Worm (Caenorhabditis elegans): Measurements from ENCODE around the gene str-143.

Gene str-143

DNA sequence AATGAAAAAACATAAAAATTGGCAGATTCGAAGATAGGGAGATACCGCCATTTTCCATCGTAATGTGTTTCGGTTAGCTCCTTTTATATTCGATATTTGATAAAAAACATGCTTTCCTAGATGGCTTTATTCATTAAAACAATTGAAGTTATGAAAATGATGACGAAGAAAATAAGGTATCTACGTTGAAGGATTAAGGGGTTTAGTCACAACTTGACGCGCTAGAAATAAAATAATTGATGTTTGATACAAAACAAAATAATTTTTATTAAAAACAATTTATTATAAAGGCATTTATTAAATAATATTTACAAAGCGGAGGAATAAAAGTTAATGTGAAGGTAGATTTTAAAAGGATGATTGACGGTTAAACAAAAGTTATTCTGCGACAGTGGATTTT lies 21.1 kb upstream of the str-143 start, which contains the start of gene str-130:
Gene str-130 (minus strand): TSS at position 101 of the 400 bp plus-strand sequence.
- TF ChIP-seq ceh-2 (tag; optimal IDR thresholded peaks at IDR 0.05), result no peak
- TF ChIP-seq npax-4 (tag; optimal IDR thresholded peaks at IDR 0.05), result no peak
- no peak for TF ChIP-seq ceh-14 (tag; optimal IDR thresholded peaks at IDR 0.05)
- TF ChIP-seq dve-1 (tag; optimal IDR thresholded peaks at IDR 0.05), result no peak
- TF ChIP-seq unc-55 (GFP tag; optimal IDR thresholded peaks at IDR 0.05), result no peak
- no peak for TF ChIP-seq ets-4 (tag; optimal IDR thresholded peaks at IDR 0.05)
- TF ChIP-seq ahr-1 (tag; optimal IDR thresholded peaks at IDR 0.05), result no peak
- TF ChIP-seq hlh-8 (tag; optimal IDR thresholded peaks at IDR 0.05), result no peak
- no peak for TF ChIP-seq hlh-13 (GFP tag; optimal IDR thresholded peaks at IDR 0.05)

DNA sequence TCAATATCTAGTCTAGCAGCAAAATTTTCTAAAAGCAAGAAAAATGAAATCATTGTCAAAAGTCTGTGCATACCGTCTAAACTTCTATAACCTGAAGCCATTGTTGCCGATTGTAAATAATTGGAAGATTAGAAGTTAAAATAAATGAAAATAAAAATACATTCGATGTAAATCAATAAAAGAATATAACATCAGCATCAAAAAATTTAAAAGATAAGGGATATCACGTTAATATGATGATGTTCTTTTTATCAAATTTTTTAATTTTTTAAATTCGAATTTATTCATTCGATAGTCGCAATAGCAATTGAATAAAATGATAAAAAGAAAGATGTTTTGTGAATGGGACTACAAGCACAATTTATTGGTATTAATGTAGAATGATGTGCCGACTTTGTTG lies 15.6 kb upstream of the str-143 start, which contains the start of gene C09H5.7:
Gene C09H5.7 (minus strand): TSS at position 101 of the 400 bp plus-strand sequence.
- TF ChIP-seq hlh-8 (tag; optimal IDR thresholded peaks at IDR 0.05) (no peak), hlh-15 (tag; optimal IDR thresholded peaks at IDR 0.05) (no peak), ceh-34 (tag; optimal IDR thresholded peaks at IDR 0.05) (no peak), tbx-7 (tag; optimal IDR thresholded peaks at IDR 0.05) (no peak), C38D4.7 (GFP tag; optimal IDR thresholded peaks at IDR 0.05) (no peak), sox-4 (tag; optimal IDR thresholded peaks at IDR 0.05) (no peak), hlh-13 (GFP tag; optimal IDR thresholded peaks at IDR 0.05) (no peak), pag-3 (tag; optimal IDR thresholded peaks at IDR 0.05; ENCODE audit: borderline replicate concordance) (no peak), dmd-4 (tag; optimal IDR thresholded peaks at IDR 0.05; ENCODE audit: borderline replicate concordance) (no peak), sdc-2 (tag; optimal IDR thresholded peaks at IDR 0.05) (no peak), rnt-1 (tag; optimal IDR thresholded peaks at IDR 0.05) (no peak), ahr-1 (tag; optimal IDR thresholded peaks at IDR 0.05) (no peak), sox-2 (GFP tag; IDR thresholded peaks at IDR 0.05) (no peak), C08G9.2 (tag; optimal IDR thresholded peaks at IDR 0.05) (no peak), nhr-11 (tag; optimal IDR thresholded peaks at IDR 0.05) (no peak), ceh-14 (tag; optimal IDR thresholded peaks at IDR 0.05) (no peak), ztf-16 (tag; optimal IDR thresholded peaks at IDR 0.05) (no peak)

DNA sequence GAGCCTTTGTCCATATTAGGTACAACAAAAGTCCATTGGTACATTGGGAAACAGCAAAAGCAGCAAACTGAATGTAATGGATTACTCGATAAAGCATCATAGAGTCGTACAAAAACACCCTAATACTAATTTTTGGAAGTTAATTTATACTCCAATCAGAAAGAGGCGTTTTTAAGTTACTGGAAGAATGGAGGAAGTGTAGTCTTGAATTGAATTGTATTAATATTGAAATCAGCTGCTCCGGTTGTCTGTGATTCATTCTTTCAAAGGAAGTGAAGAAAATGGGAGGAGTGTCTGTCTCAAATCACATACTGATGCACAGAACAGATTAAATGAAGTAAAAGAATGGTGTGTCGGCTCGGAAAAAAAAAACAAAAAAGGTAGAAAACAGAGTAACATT lies 12.0 kb upstream of the str-143 start, which contains the start of gene str-131:
Gene str-131 (minus strand): TSS at position 101 of the 400 bp plus-strand sequence.
- TF ChIP-seq che-1 (tag; optimal IDR thresholded peaks at IDR 0.05) (no peak), lin-11 (tag; optimal IDR thresholded peaks at IDR 0.05) (no peak), ama-1 (optimal IDR thresholded peaks at IDR 0.05) (no peak), lim-6 (tag; optimal IDR thresholded peaks at IDR 0.05) (no peak), rnt-1 (tag; optimal IDR thresholded peaks at IDR 0.05) (no peak), fkh-10 (GFP tag; optimal IDR thresholded peaks at IDR 0.05) (no peak), tbx-7 (tag; optimal IDR thresholded peaks at IDR 0.05) (no peak), C08G9.2 (tag; optimal IDR thresholded peaks at IDR 0.05) (no peak), hlh-30 (tag; optimal IDR thresholded peaks at IDR 0.05; ENCODE audit: insufficient read depth) (no peak), odd-2 (tag; optimal IDR thresholded peaks at IDR 0.05) (no peak), ceh-14 (tag; optimal IDR thresholded peaks at IDR 0.05) (no peak)

DNA sequence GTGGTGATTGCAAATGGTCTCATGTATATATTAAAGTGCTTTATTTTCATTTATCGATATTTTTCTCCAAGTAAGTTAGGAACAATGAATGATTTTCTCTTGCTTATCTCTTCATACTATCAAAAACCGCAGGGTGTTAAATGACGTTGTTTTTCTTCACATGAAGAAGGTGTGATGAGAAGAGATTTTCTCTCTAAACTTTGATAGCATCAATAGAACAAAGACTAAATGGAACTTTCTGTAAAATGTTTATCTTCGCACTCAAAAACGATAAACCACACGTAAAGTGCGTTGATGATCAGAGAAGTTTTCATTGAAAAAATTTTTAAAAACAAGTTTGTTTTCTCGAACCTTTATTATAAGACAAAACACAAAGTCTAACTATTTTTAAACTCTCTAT lies 10.3 kb upstream of the str-143 start:
- no peak for TF ChIP-seq ceh-22 (tag; optimal IDR thresholded peaks at IDR 0.05)
- no peak for TF ChIP-seq hlh-15 (tag; optimal IDR thresholded peaks at IDR 0.05)
- no peak for TF ChIP-seq hlh-30 (tag; optimal IDR thresholded peaks at IDR 0.05; ENCODE audit: insufficient read depth)
- TF ChIP-seq lim-6 (tag; optimal IDR thresholded peaks at IDR 0.05), result no peak
- TF ChIP-seq Y22D7AL.16 (tag; optimal IDR thresholded peaks at IDR 0.05), result no peak
- TF ChIP-seq ceh-45 (GFP tag; IDR thresholded peaks at IDR 0.05), result no peak
- no peak for TF ChIP-seq dve-1 (tag; optimal IDR thresholded peaks at IDR 0.05)
- TF ChIP-seq ztf-16 (tag; optimal IDR thresholded peaks at IDR 0.05), result no peak
- no peak for TF ChIP-seq ahr-1 (tag; optimal IDR thresholded peaks at IDR 0.05)
- TF ChIP-seq C08G9.2 (tag; optimal IDR thresholded peaks at IDR 0.05), result no peak
- TF ChIP-seq hlh-6 (tag; optimal IDR thresholded peaks at IDR 0.05), result no peak
- TF ChIP-seq sdc-2 (tag; optimal IDR thresholded peaks at IDR 0.05), result no peak
- TF ChIP-seq ceh-31 (tag; optimal IDR thresholded peaks at IDR 0.05), result no peak
- TF ChIP-seq nfya-1 (tag; optimal IDR thresholded peaks at IDR 0.05), result no peak
- no peak for TF ChIP-seq ceh-48 (tag; optimal IDR thresholded peaks at IDR 0.05)
- no peak for TF ChIP-seq zip-5 (tag; optimal IDR thresholded peaks at IDR 0.05)

Data from whole organism, late embryonic.